Worm (Caenorhabditis elegans) whole organism, L4/young adult: ENCODE results near the gene F55A11.1.

Experiments used
- W03F9.2 ChIP-seq: fragments of 150-350 bp; optimal IDR thresholded peaks from 2 replicates; lab custom pipeline; 2014; ENCODE audit warnings: missing biosample characterization, missing genetic modification characterization
- dao-5 ChIP-seq: sonication (generic microtip); optimal IDR thresholded peaks from 2 replicates; lab custom pipeline; 2016; ENCODE audit warnings: missing genotype, missing genetic modification characterization, moderate library complexity, missing compliant biosample characterization
- him-1 ChIP-seq: sonication (generic microtip); optimal IDR thresholded peaks from 2 replicates; lab custom pipeline; 2016; ENCODE audit warnings: missing genotype, missing genetic modification reagents, missing genetic modification characterization, missing compliant biosample characterization

DNA sequence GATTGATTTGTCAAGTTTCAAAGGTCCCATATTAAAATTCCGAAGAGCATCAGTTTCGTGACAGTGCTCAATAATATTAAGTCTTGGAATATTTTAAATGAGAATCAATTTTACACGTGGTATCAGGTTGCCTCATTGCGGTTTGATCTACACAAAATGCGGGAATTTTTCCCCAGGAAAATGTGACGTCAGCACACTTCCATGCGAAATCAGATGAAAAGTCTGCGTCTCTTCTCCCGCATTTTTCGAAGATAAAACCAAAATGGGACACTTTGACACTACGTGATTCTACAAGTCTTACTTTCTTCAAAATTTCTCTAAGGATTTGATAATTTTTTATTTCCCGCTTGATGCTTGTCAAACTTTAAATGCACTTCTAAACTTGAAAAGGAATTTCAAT lies 41.3 kb downstream of the F55A11.1 start:
- no peak for TF ChIP-seq him-1 (tag; lab: Kevin White, UChicago)
- TF ChIP-seq W03F9.2 (tag; lab: Kevin White, UChicago), result no peak
- no peak for TF ChIP-seq dao-5 (tag; lab: Kevin White, UChicago)
